Fruit fly (Drosophila melanogaster) whole organism, embryonic: ENCODE data around the gene alpha-Est7.

ENCODE experiments used
- CG11398 ChIP-seq: fragments of 200-800 bp; sonication (Bioruptor generic); optimal IDR thresholded peaks from 2 replicates; lab custom pipeline; 2016; ENCODE audit warnings: missing biosample characterization, missing genetic modification characterization
- CG15073 ChIP-seq: fragments of 200-800 bp; sonication (Bioruptor generic); optimal IDR thresholded peaks from 2 replicates; lab custom pipeline; 2016; ENCODE audit warnings: missing biosample characterization, missing genetic modification characterization
- CG15269 ChIP-seq: fragments of 200-800 bp; sonication (Bioruptor generic); optimal IDR thresholded peaks from 2 replicates; lab custom pipeline; 2018; ENCODE audit warnings: missing biosample characterization, mild to moderate bottlenecking, missing genetic modification characterization, moderate library complexity
- CG1602 ChIP-seq: fragments of 200-800 bp; sonication (Bioruptor generic); optimal IDR thresholded peaks from 3 replicates; lab custom pipeline; 2016; ENCODE audit warnings: missing biosample characterization, missing genetic modification characterization
- CG16813 ChIP-seq: fragments of 200-800 bp; sonication (Bioruptor generic); IDR thresholded peaks from 3 replicates; pipeline ENCODE4 v1.3.6; 2022; ENCODE audit warnings: missing biosample characterization, missing genetic modification characterization; ENCODE audit not compliant: partially characterized antibody
- CG2875 ChIP-seq: fragments of 200-800 bp; sonication (Bioruptor generic); optimal IDR thresholded peaks from 2 replicates; lab custom pipeline; 2017; ENCODE audit warnings: missing biosample characterization, mild to moderate bottlenecking, missing genetic modification characterization, missing genetic modification reagents
- CG34224 ChIP-seq: fragments of 200-800 bp; sonication (Bioruptor generic); IDR thresholded peaks from 3 replicates; pipeline ENCODE4 v1.3.6; 2022; ENCODE audit warnings: missing biosample characterization, missing genetic modification characterization; ENCODE audit not compliant: partially characterized antibody
- CG9817 ChIP-seq: fragments of 200-800 bp; sonication (Bioruptor generic); optimal IDR thresholded peaks from 2 replicates; lab custom pipeline; 2018; ENCODE audit warnings: missing biosample characterization, mild to moderate bottlenecking, missing genetic modification characterization, moderate library complexity
- fd3F ChIP-seq: fragments of 200-800 bp; sonication (Bioruptor generic); optimal IDR thresholded peaks from 2 replicates; lab custom pipeline; 2018; ENCODE audit warnings: missing biosample characterization, mild to moderate bottlenecking, missing genetic modification characterization, moderate library complexity
- gcm2 ChIP-seq: fragments of 200-800 bp; sonication (Bioruptor generic); optimal IDR thresholded peaks from 2 replicates; lab custom pipeline; 2016; ENCODE audit warnings: missing biosample characterization, missing genetic modification characterization

DNA sequence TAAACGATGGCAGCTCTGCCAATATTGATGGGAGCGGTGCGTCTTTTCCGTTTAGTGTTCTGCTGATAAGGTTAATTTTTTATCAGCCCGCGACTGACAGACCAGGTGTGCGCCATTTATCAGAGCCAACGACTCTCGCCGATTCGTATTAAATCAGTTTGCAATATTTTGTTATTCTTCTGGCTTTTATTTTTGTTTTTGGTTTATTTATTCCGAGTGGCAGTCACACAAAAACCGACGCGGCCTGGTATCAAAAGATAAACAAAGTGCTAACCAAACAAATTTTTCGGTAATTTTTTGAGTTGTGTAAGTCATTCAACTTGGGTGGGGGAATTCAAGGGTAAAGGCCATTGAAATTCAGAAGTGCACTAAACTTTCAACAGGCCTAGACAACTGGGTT, 26.1 kb downstream of the alpha-Est7 start:
- TF ChIP-seq CG34224 (GFP tag; lab: Robert Waterston, UW) = no peak
- no peak for TF ChIP-seq CG2875 (GFP tag; lab: Kevin White, UChicago)
- TF ChIP-seq CG11398 = no peak
- TF ChIP-seq CG9817 (tag; lab: Kevin White, UChicago) = no peak
- no peak for TF ChIP-seq CG16813 (GFP tag; lab: Robert Waterston, UW)
- no peak for TF ChIP-seq fd3F (GFP tag; lab: Kevin White, UChicago)
- TF ChIP-seq CG15073 (GFP tag; lab: Kevin White, UChicago) = no peak
- no peak for TF ChIP-seq CG15269 (tag; lab: Kevin White, UChicago)
- no peak for TF ChIP-seq gcm2 (GFP tag; lab: Kevin White, UChicago)
- TF ChIP-seq CG1602 (GFP tag; lab: Kevin White, UChicago) = no peak
